Worm (Caenorhabditis elegans) whole organism, late embryonic: ENCODE results near the gene gpa-7.

Experiments used
- ama-1 ChIP-seq: fragments of 150-350 bp; optimal IDR thresholded peaks from 2 replicates; lab custom pipeline; 2014
- ceh-19 ChIP-seq: fragments of 200-800 bp; sonication (Bioruptor generic); optimal IDR thresholded peaks from 2 replicates; lab custom pipeline; 2018; ENCODE audit warnings: mild to moderate bottlenecking, missing genetic modification characterization, missing compliant biosample characterization
- nfya-1 ChIP-seq: sonication (generic microtip); optimal IDR thresholded peaks from 2 replicates; lab custom pipeline; 2017; ENCODE audit warnings: missing genetic modification characterization, mild to moderate bottlenecking, missing compliant biosample characterization, antibody characterized with exemption, moderate library complexity
- ttx-3 ChIP-seq: sonication (generic microtip); optimal IDR thresholded peaks from 2 replicates; lab custom pipeline; 2016; ENCODE audit warnings: missing genetic modification reagents, missing genetic modification characterization, missing compliant biosample characterization

DNA sequence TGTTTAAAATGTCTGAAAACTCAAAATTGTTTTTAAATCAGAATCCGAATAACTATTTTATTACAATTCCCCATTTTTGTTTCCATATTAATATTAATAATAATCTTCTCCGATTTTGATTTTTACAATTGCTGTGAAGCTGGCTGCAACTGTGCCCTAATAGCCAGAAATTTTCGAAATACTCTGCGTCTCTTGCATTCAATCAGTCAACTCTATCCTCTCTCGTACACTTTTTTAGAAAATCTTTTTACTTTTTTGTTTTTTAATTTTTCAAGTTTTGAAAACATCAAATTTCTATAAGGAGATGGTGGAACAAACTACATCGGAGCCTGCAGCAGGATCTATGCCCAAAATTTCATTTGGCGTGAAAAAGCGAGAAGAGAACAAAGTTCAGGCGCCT is 46.0 kb upstream of the gpa-7 start, which contains the start of gene gkow-1:
- TF ChIP-seq ttx-3 (tag; lab: Kevin White, UChicago) (no peak), nfya-1 (no peak), ama-1 (lab: Kevin White, UChicago) (no peak), ceh-19 (GFP tag; lab: Kevin White, UChicago) (no peak)
